Fruit fly (Drosophila melanogaster) whole organism, embryonic: ENCODE measurements around the gene cher.

ENCODE experiments used
- Awh ChIP-seq: fragments of 200-800 bp; sonication (Bioruptor generic); IDR thresholded peaks from 2 replicates; pipeline ENCODE4, ENCODE4 v1.3.6; 2022; ENCODE audit warnings: missing biosample characterization, missing genetic modification characterization
- CG10209 ChIP-seq: fragments of 200-800 bp; sonication (Bioruptor generic); optimal IDR thresholded peaks from 3 replicates; lab custom pipeline; 2017; ENCODE audit warnings: missing biosample characterization, mild to moderate bottlenecking, missing genetic modification characterization, missing genetic modification reagents
- CG11456 ChIP-seq: fragments of 200-800 bp; sonication (Bioruptor generic); IDR thresholded peaks from 3 replicates; pipeline ENCODE4 v1.3.6; 2022; ENCODE audit warnings: missing biosample characterization, missing genetic modification characterization
- CG11504 ChIP-seq: fragments of 200-800 bp; sonication (Bioruptor generic); optimal IDR thresholded peaks from 3 replicates; lab custom pipeline; 2019; ENCODE audit warnings: missing biosample characterization, mild to moderate bottlenecking, missing genetic modification characterization, moderate library complexity
- CG11723 ChIP-seq: fragments of 200-800 bp; sonication (Bioruptor generic); optimal IDR thresholded peaks from 2 replicates; lab custom pipeline; 2017; ENCODE audit warnings: missing biosample characterization, mild to moderate bottlenecking, missing genetic modification characterization
- CG1602 ChIP-seq: fragments of 200-800 bp; sonication (Bioruptor generic); optimal IDR thresholded peaks from 3 replicates; lab custom pipeline; 2016; ENCODE audit warnings: missing biosample characterization, missing genetic modification characterization
- CG17802 ChIP-seq: fragments of 200-800 bp; sonication (Bioruptor generic); optimal IDR thresholded peaks from 2 replicates; lab custom pipeline; 2018; ENCODE audit warnings: missing biosample characterization, mild to moderate bottlenecking, missing genetic modification characterization, moderate library complexity
- CG18262 ChIP-seq: fragments of 200-800 bp; optimal IDR thresholded peaks from 3 replicates; lab custom pipeline; 2019; ENCODE audit warnings: missing biosample characterization, mild to moderate bottlenecking, missing genetic modification characterization, moderate library complexity
- CG18476 ChIP-seq: fragments of 200-800 bp; sonication (Bioruptor generic); optimal IDR thresholded peaks from 2 replicates; lab custom pipeline; 2016; ENCODE audit warnings: missing biosample characterization, mild to moderate bottlenecking, missing genetic modification characterization
- CG2199 ChIP-seq: fragments of 200-800 bp; sonication (Bioruptor generic); IDR thresholded peaks from 3 replicates; pipeline ENCODE4 v1.3.6; 2022; ENCODE audit warnings: missing biosample characterization, missing genetic modification characterization
- CG2678 ChIP-seq: fragments of 200-800 bp; sonication (Bioruptor generic); optimal IDR thresholded peaks from 3 replicates; lab custom pipeline; 2019; ENCODE audit warnings: missing biosample characterization, mild to moderate bottlenecking, missing genetic modification characterization, moderate library complexity
- CG2712 ChIP-seq: fragments of 200-800 bp; optimal IDR thresholded peaks from 3 replicates; lab custom pipeline; 2019; ENCODE audit warnings: missing biosample characterization, mild to moderate bottlenecking, missing genetic modification characterization, moderate library complexity
- CG2875 ChIP-seq: fragments of 200-800 bp; sonication (Bioruptor generic); optimal IDR thresholded peaks from 2 replicates; lab custom pipeline; 2017; ENCODE audit warnings: missing biosample characterization, mild to moderate bottlenecking, missing genetic modification characterization, missing genetic modification reagents
- CG32772 ChIP-seq: fragments of 200-800 bp; sonication (Bioruptor generic); IDR thresholded peaks from 2 replicates; pipeline ENCODE4 v1.3.6; 2022; ENCODE audit warnings: missing biosample characterization, missing genetic modification characterization
- CG34422 ChIP-seq: fragments of 200-800 bp; sonication (Bioruptor generic); IDR thresholded peaks from 3 replicates; pipeline ENCODE4 v1.3.6; 2022; ENCODE audit warnings: missing biosample characterization, missing genetic modification characterization
- CG6175 ChIP-seq: fragments of 200-800 bp; sonication (Bioruptor generic); IDR thresholded peaks from 3 replicates; pipeline ENCODE4 v1.3.6; 2022; ENCODE audit warnings: missing biosample characterization, missing genetic modification characterization
- CG6654 ChIP-seq: fragments of 200-800 bp; sonication (Bioruptor generic); optimal IDR thresholded peaks from 2 replicates; lab custom pipeline; 2017; ENCODE audit warnings: missing biosample characterization, mild to moderate bottlenecking, missing genetic modification characterization
- CG7786 ChIP-seq: fragments of 200-800 bp; sonication (Bioruptor generic); optimal IDR thresholded peaks from 2 replicates; lab custom pipeline; 2016; ENCODE audit warnings: missing biosample characterization, missing genetic modification characterization
- CG7839 ChIP-seq: fragments of 200-800 bp; sonication (Bioruptor generic); optimal IDR thresholded peaks from 3 replicates; lab custom pipeline; 2018; ENCODE audit warnings: missing biosample characterization, mild to moderate bottlenecking, missing genetic modification characterization, moderate library complexity
- CG8089 ChIP-seq: fragments of 200-800 bp; sonication (Bioruptor generic); optimal IDR thresholded peaks from 3 replicates; lab custom pipeline; 2016; ENCODE audit warnings: missing biosample characterization, missing genetic modification characterization
- CG8388 ChIP-seq: fragments of 200-800 bp; sonication (Bioruptor generic); optimal IDR thresholded peaks from 2 replicates; lab custom pipeline; 2019; ENCODE audit warnings: missing biosample characterization, mild to moderate bottlenecking, missing genetic modification characterization, moderate library complexity
- CG9437 ChIP-seq: fragments of 200-800 bp; sonication (Bioruptor generic); optimal IDR thresholded peaks from 2 replicates; lab custom pipeline; 2018; ENCODE audit warnings: missing biosample characterization, mild to moderate bottlenecking, missing genetic modification characterization
- CoRest ChIP-seq: fragments of 200-800 bp; sonication (Bioruptor generic); optimal IDR thresholded peaks from 3 replicates; lab custom pipeline; 2018; ENCODE audit warnings: missing biosample characterization, mild to moderate bottlenecking, missing genetic modification characterization, moderate library complexity
- Ets65A ChIP-seq: fragments of 200-800 bp; sonication (Bioruptor generic); peaks from one replicate; lab custom pipeline; 2016; ENCODE audit warnings: missing biosample characterization, missing genetic modification characterization
- Ets97D ChIP-seq: fragments of 200-800 bp; sonication (Bioruptor generic); optimal IDR thresholded peaks from 3 replicates; lab custom pipeline; 2016; ENCODE audit warnings: missing biosample characterization, missing genetic modification characterization
- Mad ChIP-seq: fragments of 200-800 bp; sonication (Bioruptor generic); optimal IDR thresholded peaks from 2 replicates; lab custom pipeline; 2016; ENCODE audit warnings: missing biosample characterization, missing genetic modification characterization
- Med ChIP-seq: fragments of 200-800 bp; sonication (Bioruptor generic); peaks from one replicate; lab custom pipeline; 2016; ENCODE audit warnings: missing biosample characterization, missing genetic modification characterization, mild to moderate bottlenecking, inconsistent platforms, moderate library complexity
- Opbp ChIP-seq: fragments of 200-800 bp; sonication (Bioruptor generic); IDR thresholded peaks from 3 replicates; pipeline ENCODE4 v1.3.6; 2022; ENCODE audit warnings: missing biosample characterization, missing genetic modification characterization; ENCODE audit not compliant: partially characterized antibody
- Sox102F ChIP-seq: fragments of 200-800 bp; sonication (Bioruptor generic); optimal IDR thresholded peaks from 2 replicates; lab custom pipeline; 2018; ENCODE audit warnings: missing biosample characterization, mild to moderate bottlenecking, missing genetic modification characterization, moderate library complexity
- Xbp1 ChIP-seq: fragments of 200-800 bp; sonication (Bioruptor generic); optimal IDR thresholded peaks from 3 replicates; lab custom pipeline; 2016; ENCODE audit warnings: missing biosample characterization, mild to moderate bottlenecking, missing genetic modification characterization
- chif ChIP-seq, 2 experiments: fragments of 200-800 bp; sonication (Bioruptor generic); optimal IDR thresholded peaks; 3 replicates each; lab custom pipeline; 2016; ENCODE audit warnings: missing biosample characterization in 2 of 2, missing genetic modification characterization in 2 of 2
- chm ChIP-seq: fragments of 200-800 bp; sonication (Bioruptor generic); IDR thresholded peaks from 2 replicates; pipeline ENCODE4 v1.3.6; 2022; ENCODE audit warnings: missing biosample characterization, missing genetic modification characterization
- dmrt99B ChIP-seq: fragments of 200-800 bp; sonication (Bioruptor generic); optimal IDR thresholded peaks from 2 replicates; lab custom pipeline; 2018; ENCODE audit warnings: missing biosample characterization, mild to moderate bottlenecking, missing genetic modification characterization, moderate library complexity
- eve ChIP-seq, 2 experiments: fragments of >200 bp; optimal IDR thresholded peaks; 2 replicates each; lab custom pipeline; 2017; ENCODE audit warnings: missing biosample characterization in 2 of 2, missing genetic modification characterization in 2 of 2
- fd96Cb ChIP-seq: fragments of 200-800 bp; sonication (Bioruptor generic); optimal IDR thresholded peaks from 2 replicates; lab custom pipeline; 2018; ENCODE audit warnings: missing biosample characterization, mild to moderate bottlenecking, missing genetic modification characterization, moderate library complexity
- ftz-f1 ChIP-seq: fragments of 200-800 bp; sonication (Bioruptor generic); optimal IDR thresholded peaks from 2 replicates; lab custom pipeline; 2016; ENCODE audit warnings: missing biosample characterization, missing genetic modification characterization
- grn ChIP-seq: fragments of 200-800 bp; sonication (Bioruptor generic); optimal IDR thresholded peaks from 3 replicates; lab custom pipeline; 2017; ENCODE audit warnings: missing biosample characterization, missing genetic modification characterization
- gsb ChIP-seq: fragments of 200-800 bp; sonication (Bioruptor generic); IDR thresholded peaks from 2 replicates; pipeline ENCODE4 v1.3.6; 2022; ENCODE audit warnings: missing biosample characterization, missing genetic modification characterization
- hth ChIP-seq: fragments of >200 bp; optimal IDR thresholded peaks from 2 replicates; lab custom pipeline; 2017; ENCODE audit warnings: inconsistent platforms
- ind ChIP-seq: fragments of 200-800 bp; sonication (Bioruptor generic); optimal IDR thresholded peaks from 3 replicates; lab custom pipeline; 2016; ENCODE audit warnings: missing biosample characterization, missing genetic modification characterization
- nom ChIP-seq: fragments of 200-800 bp; sonication (Bioruptor generic); optimal IDR thresholded peaks from 2 replicates; lab custom pipeline; 2017; ENCODE audit warnings: missing biosample characterization, missing genetic modification characterization, mild to moderate bottlenecking, moderate library complexity, missing genetic modification reagents
- pnt ChIP-seq: fragments of 200-800 bp; sonication (Bioruptor generic); optimal IDR thresholded peaks from 3 replicates; lab custom pipeline; 2016; ENCODE audit warnings: missing biosample characterization, missing genetic modification characterization
- sens ChIP-seq: fragments of 200-800 bp; sonication (Bioruptor generic); peaks from one replicate; lab custom pipeline; 2016; ENCODE audit warnings: missing biosample characterization, missing genetic modification characterization
- slbo ChIP-seq: fragments of 200-800 bp; sonication (Bioruptor generic); IDR thresholded peaks from 2 replicates; pipeline ENCODE4 v1.3.6; 2022; ENCODE audit warnings: missing biosample characterization, missing genetic modification characterization
- so ChIP-seq: fragments of 200-800 bp; sonication (Bioruptor generic); IDR thresholded peaks from 3 replicates; pipeline ENCODE4 v1.3.6; 2022; ENCODE audit warnings: missing biosample characterization, missing genetic modification characterization
- tio ChIP-seq: fragments of 200-800 bp; sonication (Bioruptor generic); optimal IDR thresholded peaks from 2 replicates; lab custom pipeline; 2017; ENCODE audit warnings: missing biosample characterization, missing genetic modification characterization, inconsistent platforms
- trem ChIP-seq: fragments of 200-800 bp; optimal IDR thresholded peaks from 3 replicates; lab custom pipeline; 2019; ENCODE audit warnings: missing biosample characterization, mild to moderate bottlenecking, missing genetic modification characterization, moderate library complexity

cher gene

DNA sequence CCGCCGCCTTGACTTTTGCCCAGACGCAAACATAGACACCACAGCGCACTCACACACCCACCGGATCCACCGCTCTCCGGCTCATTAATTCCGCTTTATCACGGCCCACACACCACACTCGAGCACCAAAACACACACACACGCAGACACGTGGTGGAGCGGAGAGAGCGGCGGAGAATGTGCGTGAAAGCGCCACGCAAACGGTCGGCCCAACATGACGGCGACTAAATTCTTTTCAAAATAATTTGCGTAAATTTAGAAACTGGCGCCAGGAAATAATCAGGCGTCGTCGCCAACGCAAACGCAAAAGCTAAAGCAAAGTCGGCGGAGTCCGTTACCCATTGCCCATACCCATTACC is 65.4 kb downstream of the cher start (continued):
- TF ChIP-seq ftz-f1 (GFP tag; lab: Kevin White, UChicago) (peak; percentile 53), so (GFP tag; lab: Robert Waterston, UW) (peak; percentile 40; the same call in 1 of the 3 replicates), chm (GFP tag; lab: Robert Waterston, UW) (0 out of 2 replicates have a peak, but pooled peaks have one; percentile 17)
- TF ChIP-seq, all 482 proteins: peak for 30

DNA sequence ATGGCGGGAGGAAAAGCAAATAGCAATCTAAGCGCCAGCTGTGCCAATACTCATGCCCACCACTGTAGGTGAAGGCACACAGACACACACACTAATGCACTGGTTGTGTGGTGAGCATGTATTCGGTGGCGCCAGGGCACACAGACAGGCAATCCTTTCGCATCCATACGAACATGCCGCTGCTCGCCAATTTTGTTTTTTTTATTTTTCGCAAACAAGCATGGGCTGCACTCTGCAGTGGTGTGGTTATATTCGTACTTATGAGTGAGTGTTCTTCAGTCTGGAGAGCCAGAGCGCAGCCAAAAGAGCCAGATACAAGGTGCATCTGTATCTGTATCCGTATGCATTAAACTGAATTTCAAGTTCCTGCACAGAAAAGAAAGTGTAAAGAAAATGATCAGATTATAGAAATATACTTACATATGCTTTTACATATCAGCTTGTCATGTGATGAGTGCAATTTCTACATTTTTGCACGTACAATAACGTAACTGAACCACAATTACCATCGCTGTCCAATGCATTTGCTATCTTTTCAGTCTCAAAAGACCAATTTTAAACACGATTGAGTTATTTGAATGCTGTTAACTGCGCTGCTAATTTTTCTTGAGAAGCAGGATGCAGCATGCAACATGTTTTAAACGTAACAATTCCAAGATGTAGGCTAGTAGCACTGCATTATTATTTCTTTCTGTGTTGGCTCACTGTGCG is 65.9 kb downstream of the cher start:
- TF ChIP-seq Med (peak; percentile 38), grn (GFP tag; lab: Kevin White, UChicago) (no peak), CG8089 (GFP tag; lab: Kevin White, UChicago) (no peak), Mad (GFP tag; lab: Kevin White, UChicago) (peak; percentile 11), fd96Cb (tag; lab: Kevin White, UChicago) (peak; percentile 26), CG2199 (GFP tag; lab: Robert Waterston, UW) (0 out of 3 replicates have a peak, but pooled peaks have one; percentile 15), CG11456 (GFP tag; lab: Robert Waterston, UW) (0 out of 3 replicates have a peak, but pooled peaks have one; percentile 3), trem (tag; lab: Kevin White, UChicago) (peak; percentile 20), CG6175 (0 out of 3 replicates have a peak, but pooled peaks have one; percentile 8), CG10209 (GFP tag; lab: Kevin White, UChicago) (peak; percentile 42), CG9437 (GFP tag; lab: Kevin White, UChicago) (peak; percentile 13), chif (GFP tag; optimal IDR thresholded peaks at IDR 0.05; lab: Kevin White, UChicago) (peak; percentile 17 to 21), tio (GFP tag; lab: Kevin White, UChicago) (peak; percentile 11), CG18262 (tag; lab: Kevin White, UChicago) (peak; percentile 25), slbo (GFP tag; lab: Robert Waterston, UW) (peak; percentile 37; the same call in 1 of the 2 replicates), hth (lab: Kevin White, UChicago) (no peak), CG2875 (GFP tag; lab: Kevin White, UChicago) (peak; percentile 47), CoRest (tag; lab: Kevin White, UChicago) (peak; percentile 8), dmrt99B (tag; lab: Kevin White, UChicago) (peak; percentile 35), Awh (0 out of 2 replicates have a peak, but pooled peaks have one; percentile 33), CG2678 (tag; lab: Kevin White, UChicago) (peak; percentile 32), CG11504 (tag; lab: Kevin White, UChicago) (peak; percentile 39), CG7786 (GFP tag; lab: Kevin White, UChicago) (no peak), Sox102F (GFP tag; lab: Kevin White, UChicago) (peak; percentile 54), sens (GFP tag; lab: Kevin White, UChicago) (peak; percentile 90), CG18476 (GFP tag; lab: Kevin White, UChicago) (no peak), Ets65A (GFP tag; lab: Kevin White, UChicago) (peak; percentile 49), CG6654 (GFP tag; lab: Kevin White, UChicago) (peak; percentile 31), CG2712 (tag; lab: Kevin White, UChicago) (peak; percentile 4), Ets97D (GFP tag; lab: Kevin White, UChicago) (no peak), CG17802 (no peak), CG1602 (no peak), CG7839 (tag; lab: Kevin White, UChicago) (peak; percentile 10), eve (GFP tag; optimal IDR thresholded peaks at IDR 0.05; lab: Kevin White, UChicago) (peak in 1 of 2 experiments; percentile 60), CG8388 (GFP tag; lab: Kevin White, UChicago) (peak; percentile 8), Opbp (GFP tag; lab: Robert Waterston, UW) (0 out of 3 replicates have a peak, but pooled peaks have one; percentile 35), nom (GFP tag; lab: Kevin White, UChicago) (peak; percentile 59), CG32772 (0 out of 2 replicates have a peak, but pooled peaks have one; percentile 18), CG34422 (GFP tag; lab: Robert Waterston, UW) (no peak), gsb (GFP tag; lab: Robert Waterston, UW) (peak; percentile 7; the same call in 1 of the 2 replicates), Xbp1 (peak; percentile 31), ind (GFP tag; lab: Kevin White, UChicago) (peak; percentile 5), pnt (GFP tag; lab: Kevin White, UChicago) (peak; percentile 10), CG11723 (GFP tag; lab: Kevin White, UChicago) (peak; percentile 3)
